Fruit fly (Drosophila melanogaster) whole organism, embryonic: ENCODE data around the gene CG1273.

Source experiments
- BEAF-32 ChIP-seq: fragments of 200-800 bp; sonication (Bioruptor generic); optimal IDR thresholded peaks from 3 replicates; lab custom pipeline; 2017; ENCODE audit warnings: missing biosample characterization, missing genetic modification characterization, mild to moderate bottlenecking, moderate library complexity, missing genetic modification reagents
- C15 ChIP-seq: fragments of 200-800 bp; sonication (Bioruptor generic); IDR thresholded peaks from 3 replicates; pipeline ENCODE4 v1.3.6; 2022; ENCODE audit warnings: missing biosample characterization, missing genetic modification characterization
- CG10267 ChIP-seq: fragments of 200-800 bp; sonication (Bioruptor generic); optimal IDR thresholded peaks from 2 replicates; lab custom pipeline; 2018; ENCODE audit warnings: missing biosample characterization, mild to moderate bottlenecking, missing genetic modification characterization, moderate library complexity
- CG10366 ChIP-seq: fragments of 200-800 bp; sonication (Bioruptor generic); IDR thresholded peaks from 2 replicates; pipeline ENCODE4 v1.3.6; 2022; ENCODE audit warnings: missing biosample characterization, missing genetic modification characterization
- CG11398 ChIP-seq: fragments of 200-800 bp; sonication (Bioruptor generic); optimal IDR thresholded peaks from 2 replicates; lab custom pipeline; 2016; ENCODE audit warnings: missing biosample characterization, missing genetic modification characterization
- CG12071 ChIP-seq: fragments of 200-800 bp; sonication (Bioruptor generic); optimal IDR thresholded peaks from 3 replicates; lab custom pipeline; 2018; ENCODE audit warnings: missing biosample characterization, mild to moderate bottlenecking, missing genetic modification characterization
- CG13775 ChIP-seq: fragments of 200-800 bp; sonication (Bioruptor generic); optimal IDR thresholded peaks from 3 replicates; lab custom pipeline; 2017; ENCODE audit warnings: missing biosample characterization, mild to moderate bottlenecking, missing genetic modification characterization
- CG14667 ChIP-seq: fragments of 200-800 bp; sonication (Bioruptor generic); IDR thresholded peaks from 2 replicates; pipeline ENCODE4 v1.3.6; 2022; ENCODE audit warnings: missing biosample characterization, missing genetic modification characterization
- CG14710 ChIP-seq: fragments of 200-800 bp; sonication (Bioruptor generic); optimal IDR thresholded peaks from 3 replicates; lab custom pipeline; 2019; ENCODE audit warnings: missing biosample characterization, mild to moderate bottlenecking, missing genetic modification characterization, moderate library complexity
- CG18476 ChIP-seq: fragments of 200-800 bp; sonication (Bioruptor generic); optimal IDR thresholded peaks from 2 replicates; lab custom pipeline; 2016; ENCODE audit warnings: missing biosample characterization, mild to moderate bottlenecking, missing genetic modification characterization
- CG2712 ChIP-seq: fragments of 200-800 bp; optimal IDR thresholded peaks from 3 replicates; lab custom pipeline; 2019; ENCODE audit warnings: missing biosample characterization, mild to moderate bottlenecking, missing genetic modification characterization, moderate library complexity
- CG2875 ChIP-seq: fragments of 200-800 bp; sonication (Bioruptor generic); optimal IDR thresholded peaks from 2 replicates; lab custom pipeline; 2017; ENCODE audit warnings: missing biosample characterization, mild to moderate bottlenecking, missing genetic modification characterization, missing genetic modification reagents
- CG3065 ChIP-seq: fragments of 200-800 bp; sonication (Bioruptor generic); optimal IDR thresholded peaks from 2 replicates; lab custom pipeline; 2016; ENCODE audit warnings: missing biosample characterization, missing genetic modification characterization
- CG3163 ChIP-seq: fragments of 200-800 bp; sonication (Bioruptor generic); optimal IDR thresholded peaks from 3 replicates; lab custom pipeline; 2016; ENCODE audit warnings: missing biosample characterization, missing genetic modification characterization
- CG42726 ChIP-seq: fragments of 200-800 bp; sonication (Bioruptor generic); IDR thresholded peaks from 2 replicates; pipeline ENCODE4 v1.3.6; 2022; ENCODE audit warnings: missing biosample characterization, missing genetic modification characterization; ENCODE audit not compliant: partially characterized antibody
- CG8944 ChIP-seq: fragments of 200-800 bp; sonication (Bioruptor generic); optimal IDR thresholded peaks from 3 replicates; lab custom pipeline; 2016; ENCODE audit warnings: missing biosample characterization, missing genetic modification characterization
- CG9437 ChIP-seq: fragments of 200-800 bp; sonication (Bioruptor generic); optimal IDR thresholded peaks from 2 replicates; lab custom pipeline; 2018; ENCODE audit warnings: missing biosample characterization, mild to moderate bottlenecking, missing genetic modification characterization
- CG9609 ChIP-seq: fragments of 200-800 bp; sonication (Bioruptor generic); optimal IDR thresholded peaks from 3 replicates; lab custom pipeline; 2016; ENCODE audit warnings: missing biosample characterization, missing genetic modification characterization
- CHES-1-like ChIP-seq: fragments of 200-800 bp; sonication (Bioruptor generic); optimal IDR thresholded peaks from 2 replicates; lab custom pipeline; 2016; ENCODE audit warnings: missing biosample characterization, missing genetic modification characterization
- Dip3 ChIP-seq: fragments of 200-800 bp; sonication (Bioruptor generic); optimal IDR thresholded peaks from 3 replicates; lab custom pipeline; 2016; ENCODE audit warnings: missing biosample characterization, missing genetic modification characterization
- Eip74EF ChIP-seq, 2 experiments: fragments of 200-800 bp in 1 of 2; fragments of >200 bp in 1 of 2; sonication (Bioruptor generic) in 1 of 2; optimal IDR thresholded peaks; 2 replicates each; lab custom pipeline; 2017 to 2019; ENCODE audit warnings: missing biosample characterization in 2 of 2, missing genetic modification characterization in 2 of 2, mild to moderate bottlenecking in 1 of 2, moderate library complexity in 1 of 2
- Fer2 ChIP-seq: fragments of 200-800 bp; sonication (Bioruptor generic); optimal IDR thresholded peaks from 2 replicates; lab custom pipeline; 2018; ENCODE audit warnings: missing biosample characterization, mild to moderate bottlenecking, missing genetic modification characterization, moderate library complexity
- Gsc ChIP-seq: fragments of 200-800 bp; sonication (Bioruptor generic); IDR thresholded peaks from 2 replicates; pipeline ENCODE4 v1.3.6; 2022; ENCODE audit warnings: missing biosample characterization, missing genetic modification characterization
- Lpt ChIP-seq: fragments of >200 bp; optimal IDR thresholded peaks from 2 replicates; lab custom pipeline; 2018; ENCODE audit warnings: missing biosample characterization, missing genetic modification characterization
- MESR4 ChIP-seq: fragments of 200-800 bp; sonication (Bioruptor generic); optimal IDR thresholded peaks from 2 replicates; lab custom pipeline; 2018; ENCODE audit warnings: missing biosample characterization, mild to moderate bottlenecking, missing genetic modification characterization, moderate library complexity
- NC2α ChIP-seq: fragments of 200-800 bp; sonication (Bioruptor generic); optimal IDR thresholded peaks from 2 replicates; lab custom pipeline; 2016; ENCODE audit warnings: missing biosample characterization, missing genetic modification characterization
- Oaz ChIP-seq: fragments of 200-800 bp; sonication (Bioruptor generic); IDR thresholded peaks from 2 replicates; pipeline ENCODE4 v1.3.6; 2022; ENCODE audit warnings: missing biosample characterization, missing genetic modification characterization
- Ravus ChIP-seq: fragments of 200-800 bp; sonication (Bioruptor generic); IDR thresholded peaks from 2 replicates; pipeline ENCODE4 v1.3.6; 2022; ENCODE audit warnings: missing biosample characterization, missing genetic modification characterization
- Sry-β ChIP-seq: fragments of 200-800 bp; sonication (Bioruptor generic); optimal IDR thresholded peaks from 2 replicates; lab custom pipeline; 2018; ENCODE audit warnings: missing biosample characterization, mild to moderate bottlenecking, missing genetic modification characterization, moderate library complexity
- Ssrp ChIP-seq: fragments of 200-800 bp; sonication (Bioruptor generic); optimal IDR thresholded peaks from 2 replicates; lab custom pipeline; 2018; ENCODE audit warnings: missing biosample characterization, mild to moderate bottlenecking, missing genetic modification characterization, moderate library complexity
- Usf ChIP-seq: fragments of 200-800 bp; sonication (Bioruptor generic); optimal IDR thresholded peaks from 2 replicates; lab custom pipeline; 2017; ENCODE audit warnings: missing genotype, missing biosample characterization, missing genetic modification characterization
- bcd ChIP-seq: fragments of 200-800 bp; sonication (Bioruptor generic); optimal IDR thresholded peaks from 2 replicates; lab custom pipeline; 2017; ENCODE audit warnings: missing biosample characterization, mild to moderate bottlenecking, missing genetic modification characterization
- br ChIP-seq: fragments of >200 bp; optimal IDR thresholded peaks from 2 replicates; lab custom pipeline; 2017
- chm ChIP-seq: fragments of 200-800 bp; sonication (Bioruptor generic); IDR thresholded peaks from 2 replicates; pipeline ENCODE4 v1.3.6; 2022; ENCODE audit warnings: missing biosample characterization, missing genetic modification characterization
- danr ChIP-seq: fragments of 200-800 bp; sonication (Bioruptor generic); IDR thresholded peaks from 2 replicates; pipeline ENCODE4 v1.3.6; 2022; ENCODE audit warnings: missing biosample characterization, missing genetic modification characterization
- dati ChIP-seq: fragments of 200-800 bp; sonication (Bioruptor generic); IDR thresholded peaks from 2 replicates; pipeline ENCODE4 v1.3.6; 2022; ENCODE audit warnings: missing biosample characterization, missing genetic modification characterization
- disco-r ChIP-seq: fragments of 200-800 bp; sonication (Bioruptor generic); optimal IDR thresholded peaks from 2 replicates; lab custom pipeline; 2016; ENCODE audit warnings: missing biosample characterization, missing genetic modification characterization
- emc ChIP-seq: fragments of 200-800 bp; sonication (Bioruptor generic); optimal IDR thresholded peaks from 2 replicates; lab custom pipeline; 2016; ENCODE audit warnings: missing biosample characterization, missing genetic modification characterization
- fd102C ChIP-seq: fragments of 200-800 bp; sonication (Bioruptor generic); optimal IDR thresholded peaks from 2 replicates; lab custom pipeline; 2018; ENCODE audit warnings: missing biosample characterization, mild to moderate bottlenecking, missing genetic modification characterization, moderate library complexity
- gem ChIP-seq: fragments of 200-800 bp; sonication (Bioruptor generic); optimal IDR thresholded peaks from 2 replicates; lab custom pipeline; 2019; ENCODE audit warnings: missing biosample characterization, mild to moderate bottlenecking, missing genetic modification characterization, moderate library complexity
- grau ChIP-seq: fragments of 200-800 bp; optimal IDR thresholded peaks from 3 replicates; lab custom pipeline; 2019; ENCODE audit warnings: missing biosample characterization, mild to moderate bottlenecking, missing genetic modification characterization, moderate library complexity
- ham ChIP-seq: fragments of 200-800 bp; sonication (Bioruptor generic); IDR thresholded peaks from 2 replicates; pipeline ENCODE4 v1.3.6; 2022; ENCODE audit warnings: missing biosample characterization, missing genetic modification characterization
- ind ChIP-seq: fragments of 200-800 bp; sonication (Bioruptor generic); optimal IDR thresholded peaks from 3 replicates; lab custom pipeline; 2016; ENCODE audit warnings: missing biosample characterization, missing genetic modification characterization
- ken ChIP-seq: fragments of 200-800 bp; sonication (Bioruptor generic); IDR thresholded peaks from 3 replicates; pipeline ENCODE4 v1.3.6; 2022; ENCODE audit warnings: missing biosample characterization, missing genetic modification characterization
- pita ChIP-seq: fragments of 200-800 bp; sonication (Bioruptor generic); optimal IDR thresholded peaks from 2 replicates; lab custom pipeline; 2017; ENCODE audit warnings: missing biosample characterization, mild to moderate bottlenecking, missing genetic modification characterization
- prd ChIP-seq, 3 experiments: fragments of >200 bp in 2 of 3; fragments of 200-800 bp in 1 of 3; sonication (Bioruptor generic) in 1 of 3; optimal IDR thresholded peaks in 2 of 3; IDR thresholded peaks in 1 of 3; 2 replicates in 2 of 3; 3 replicates in 1 of 3; pipeline versions ENCODE4 v1.3.6 to Lab custom; 2017 to 2022; ENCODE audit warnings: missing biosample characterization in 1 of 3, missing genetic modification characterization in 1 of 3
- pros ChIP-seq: fragments of 200-800 bp; sonication (Bioruptor generic); optimal IDR thresholded peaks from 3 replicates; lab custom pipeline; 2019; ENCODE audit warnings: missing biosample characterization, mild to moderate bottlenecking, missing genetic modification characterization, moderate library complexity
- slbo ChIP-seq: fragments of 200-800 bp; sonication (Bioruptor generic); IDR thresholded peaks from 2 replicates; pipeline ENCODE4 v1.3.6; 2022; ENCODE audit warnings: missing biosample characterization, missing genetic modification characterization
- stwl ChIP-seq: fragments of 200-800 bp; sonication (Bioruptor generic); optimal IDR thresholded peaks from 3 replicates; lab custom pipeline; 2018; ENCODE audit warnings: missing biosample characterization, mild to moderate bottlenecking, missing genetic modification characterization, moderate library complexity
- z ChIP-seq: fragments of 200-800 bp; sonication (Bioruptor generic); IDR thresholded peaks from 3 replicates; pipeline ENCODE4 v1.3.6; 2022; ENCODE audit warnings: missing biosample characterization, missing genetic modification characterization

Gene CG1273

DNA sequence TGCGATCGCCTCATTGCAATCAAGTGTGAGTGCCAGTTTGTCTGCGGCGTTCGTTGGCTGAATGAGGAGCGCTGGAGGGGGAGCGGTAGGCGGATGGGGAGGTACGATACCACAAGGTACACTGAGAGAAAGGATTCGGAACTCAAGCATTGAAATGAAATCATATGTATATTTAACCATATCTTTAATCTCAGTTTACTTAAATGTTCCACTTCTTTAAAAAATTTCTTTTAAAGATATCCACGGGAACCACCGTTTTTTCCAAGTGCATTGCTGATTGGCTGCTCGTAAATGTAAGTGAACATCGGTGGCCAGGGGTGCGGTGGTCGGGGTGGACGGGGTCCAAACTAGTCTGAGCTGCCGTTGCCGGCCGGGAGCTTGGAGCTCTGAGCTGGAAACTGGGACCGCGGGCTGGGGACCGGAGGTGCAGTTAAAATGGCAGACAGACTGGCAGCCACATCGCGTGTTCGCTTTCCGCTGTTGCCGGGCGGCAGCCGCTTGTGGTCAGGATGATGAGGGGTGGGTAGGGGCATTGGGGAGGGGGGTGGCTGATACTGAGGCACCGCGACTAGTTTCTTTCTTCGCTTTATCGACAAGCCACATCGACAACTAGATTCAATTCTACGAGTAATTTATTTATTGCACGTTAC, 35.2 kb upstream of the CG1273 start (continued):
- TF ChIP-seq gem (tag; lab: Kevin White, UChicago) (peak; percentile 98), stwl (tag; lab: Kevin White, UChicago) (peak; percentile 38), CG9437 (GFP tag; lab: Kevin White, UChicago) (peak; percentile 88), br (lab: Kevin White, UChicago) (no peak), Lpt (no peak), CG3163 (GFP tag; lab: Kevin White, UChicago) (peak; percentile 83), slbo (GFP tag; lab: Robert Waterston, UW) (peak; percentile 92), NC2α (GFP tag; lab: Kevin White, UChicago) (peak; percentile 94), CHES-1-like (peak; percentile 92), danr (peak; percentile 96), CG13775 (GFP tag; lab: Kevin White, UChicago) (peak; percentile 92), emc (GFP tag; lab: Kevin White, UChicago) (peak; percentile 67), z (GFP tag; lab: Robert Waterston, UW) (peak; percentile 73), disco-r (GFP tag; lab: Kevin White, UChicago) (peak; percentile 87), CG2875 (GFP tag; lab: Kevin White, UChicago) (peak; percentile 98), Gsc (peak; percentile 94), grau (tag; lab: Kevin White, UChicago) (peak; percentile 94), pita (GFP tag; lab: Kevin White, UChicago) (no peak), BEAF-32 (GFP tag; lab: Kevin White, UChicago) (no peak), chm (GFP tag; lab: Robert Waterston, UW) (peak; percentile 98), ken (peak; percentile 98), bcd (peak; percentile 92), Fer2 (tag; lab: Kevin White, UChicago) (peak; percentile 88), ham (GFP tag; lab: Robert Waterston, UW) (no peak), CG3065 (GFP tag; lab: Kevin White, UChicago) (peak; percentile 89), CG2712 (peak; percentile 98), C15 (GFP tag; lab: Robert Waterston, UW) (peak; percentile 90; the same call in 2 of the 3 replicates), dati (GFP tag; lab: Robert Waterston, UW) (peak; percentile 92), Dip3 (GFP tag; lab: Kevin White, UChicago) (peak; percentile 70), Sry-β (GFP tag; lab: Kevin White, UChicago) (peak; percentile 57), CG12071 (GFP tag; lab: Kevin White, UChicago) (peak; percentile 94), CG9609 (GFP tag; lab: Kevin White, UChicago) (peak; percentile 94), Usf (GFP tag; lab: Kevin White, UChicago) (peak; percentile 78), CG14667 (GFP tag; lab: Robert Waterston, UW) (peak; percentile 94), CG10366 (peak; percentile 98), Ravus (GFP tag; lab: Robert Waterston, UW) (peak; percentile 87), Oaz (GFP tag; lab: Robert Waterston, UW) (peak; percentile 91), CG11398 (GFP tag; lab: Kevin White, UChicago) (peak; percentile 91), prd (optimal IDR thresholded peaks at IDR 0.05; lab: Kevin White, UChicago) (no peak), prd (GFP tag; IDR thresholded peaks at IDR 0.05; lab: Robert Waterston, UW) (peak; percentile 97), CG10267 (tag; lab: Kevin White, UChicago) (peak; percentile 90), fd102C (GFP tag; lab: Kevin White, UChicago) (peak; percentile 46), MESR4 (GFP tag; lab: Kevin White, UChicago) (peak; percentile 56), pros (GFP tag; lab: Kevin White, UChicago) (peak; percentile 67), CG42726 (GFP tag; lab: Robert Waterston, UW) (no peak), Ssrp (tag; lab: Kevin White, UChicago) (peak; percentile 96), CG14710 (tag; lab: Kevin White, UChicago) (peak; percentile 96), CG18476 (GFP tag; lab: Kevin White, UChicago) (peak; percentile 90), ind (GFP tag; lab: Kevin White, UChicago) (peak; percentile 93), CG8944 (GFP tag; lab: Kevin White, UChicago) (peak; percentile 93), Eip74EF (GFP tag; optimal IDR thresholded peaks at IDR 0.05; lab: Kevin White, UChicago) (peak in 1 of 2 experiments; percentile 91)
